Worm (Caenorhabditis elegans) whole organism, young adult: ENCODE data around the gene F36D4.1.

Source experiments
- F23B12.7 ChIP-seq: sonication (generic microtip); optimal IDR thresholded peaks from 2 replicates; lab custom pipeline; 2017; ENCODE audit warnings: missing genetic modification characterization, mild to moderate bottlenecking, missing compliant biosample characterization, antibody characterized with exemption, moderate library complexity; ENCODE audit not compliant: insufficient read depth
- ama-1 ChIP-seq, 3 experiments: fragments of 150-350 bp in 1 of 3; sonication (generic microtip) in 2 of 3; optimal IDR thresholded peaks; 2 replicates each; lab custom pipeline; 2014 to 2018; ENCODE audit warnings: missing biosample characterization in 2 of 3, missing genetic modification characterization in 2 of 3, missing genetic modification reagents in 2 of 3
- gei-17 ChIP-seq: fragments of 200-800 bp; sonication (Bioruptor generic); optimal IDR thresholded peaks from 2 replicates; lab custom pipeline; 2018; ENCODE audit warnings: mild to moderate bottlenecking, missing genetic modification characterization, missing compliant biosample characterization
- rcor-1 ChIP-seq: fragments of 200-800 bp; sonication (Bioruptor generic); IDR thresholded peaks from 2 replicates; pipeline ENCODE4 v1.3.6; 2022; ENCODE audit warnings: missing genetic modification reagents, missing genetic modification characterization, missing compliant biosample characterization
- rec-8 ChIP-seq, 2 experiments: sonication (generic microtip); optimal IDR thresholded peaks; 2 replicates each; lab custom pipeline; 2016; ENCODE audit warnings: mild to moderate bottlenecking in 2 of 2, missing genetic modification characterization in 2 of 2, missing genetic modification reagents in 2 of 2, missing genotype in 2 of 2, missing biosample characterization in 1 of 2, missing compliant biosample characterization in 1 of 2, moderate library complexity in 1 of 2
- sea-2 ChIP-seq: fragments of 200-800 bp; sonication (Bioruptor generic); IDR thresholded peaks from 2 replicates; pipeline ENCODE4 v1.3.6; 2022; ENCODE audit warnings: missing genetic modification characterization, missing compliant biosample characterization
- somi-1 ChIP-seq: fragments of 200-800 bp; sonication (Bioruptor generic); optimal IDR thresholded peaks from 2 replicates; lab custom pipeline; 2018; ENCODE audit warnings: mild to moderate bottlenecking, missing genetic modification characterization, missing compliant biosample characterization
- unc-130 ChIP-seq: sonication (generic microtip); optimal IDR thresholded peaks from 2 replicates; lab custom pipeline; 2016; ENCODE audit warnings: missing genetic modification reagents, missing genetic modification characterization, missing compliant biosample characterization

- no peak for TF ChIP-seq ama-1 (optimal IDR thresholded peaks at IDR 0.05; lab: Kevin White, UChicago)
- no peak for TF ChIP-seq ama-1 (GFP tag; optimal IDR thresholded peaks at IDR 0.05; lab: Kevin White, UChicago)
- no peak for TF ChIP-seq sea-2 (GFP tag; lab: Robert Waterston, UW)
- no peak for TF ChIP-seq unc-130
- TF ChIP-seq F23B12.7 (tag; lab: Kevin White, UChicago): no peak
- TF ChIP-seq rec-8 (tag; optimal IDR thresholded peaks at IDR 0.05; lab: Kevin White, UChicago): no peak
- TF ChIP-seq rcor-1 (GFP tag; lab: Robert Waterston, UW): no peak
- no peak for TF ChIP-seq gei-17 (GFP tag; lab: Kevin White, UChicago)
- no peak for TF ChIP-seq somi-1 (GFP tag; lab: Kevin White, UChicago)
Measured at ce11 chrV:9423539-9423938, 6.8 kb downstream of the F36D4.1 start.
